Fruit fly (Drosophila melanogaster) whole organism, embryonic: Measurements from ENCODE around the gene CG1979.

Source experiments
- Atf-2 ChIP-seq: fragments of 200-800 bp; sonication (Bioruptor generic); optimal IDR thresholded peaks from 2 replicates; lab custom pipeline; 2016; ENCODE audit warnings: missing biosample characterization, missing genetic modification characterization
- CG10147 ChIP-seq: fragments of 200-800 bp; sonication (Bioruptor generic); optimal IDR thresholded peaks from 2 replicates; lab custom pipeline; 2019; ENCODE audit warnings: missing biosample characterization, mild to moderate bottlenecking, missing genetic modification characterization, moderate library complexity
- CG10959 ChIP-seq: fragments of 200-800 bp; sonication (Bioruptor generic); IDR thresholded peaks from 2 replicates; pipeline ENCODE4 v1.3.6; 2022; ENCODE audit warnings: missing biosample characterization, missing genetic modification characterization
- CG11456 ChIP-seq: fragments of 200-800 bp; sonication (Bioruptor generic); IDR thresholded peaks from 3 replicates; pipeline ENCODE4 v1.3.6; 2022; ENCODE audit warnings: missing biosample characterization, missing genetic modification characterization
- CG15011 ChIP-seq: fragments of 200-800 bp; sonication (Bioruptor generic); optimal IDR thresholded peaks from 3 replicates; lab custom pipeline; 2018; ENCODE audit warnings: missing biosample characterization, mild to moderate bottlenecking, missing genetic modification characterization
- CG15073 ChIP-seq: fragments of 200-800 bp; sonication (Bioruptor generic); optimal IDR thresholded peaks from 2 replicates; lab custom pipeline; 2016; ENCODE audit warnings: missing biosample characterization, missing genetic modification characterization
- CG1529 ChIP-seq: fragments of 200-800 bp; sonication (Bioruptor generic); optimal IDR thresholded peaks from 3 replicates; lab custom pipeline; 2018; ENCODE audit warnings: missing biosample characterization, missing genetic modification characterization
- CG16815 ChIP-seq: fragments of 200-800 bp; sonication (Bioruptor generic); optimal IDR thresholded peaks from 3 replicates; lab custom pipeline; 2017; ENCODE audit warnings: missing biosample characterization, mild to moderate bottlenecking, missing genetic modification characterization
- CG18476 ChIP-seq: fragments of 200-800 bp; sonication (Bioruptor generic); optimal IDR thresholded peaks from 2 replicates; lab custom pipeline; 2016; ENCODE audit warnings: missing biosample characterization, mild to moderate bottlenecking, missing genetic modification characterization
- CG30403 ChIP-seq: fragments of 200-800 bp; sonication (Bioruptor generic); optimal IDR thresholded peaks from 3 replicates; lab custom pipeline; 2016; ENCODE audit warnings: missing biosample characterization, missing genetic modification characterization
- CG3065 ChIP-seq: fragments of 200-800 bp; sonication (Bioruptor generic); optimal IDR thresholded peaks from 2 replicates; lab custom pipeline; 2016; ENCODE audit warnings: missing biosample characterization, missing genetic modification characterization
- CG33213 ChIP-seq: fragments of 200-800 bp; sonication (Bioruptor generic); optimal IDR thresholded peaks from 3 replicates; lab custom pipeline; 2016; ENCODE audit warnings: missing biosample characterization, missing genetic modification characterization
- CG3847 ChIP-seq: fragments of 200-800 bp; sonication (Bioruptor generic); IDR thresholded peaks from 2 replicates; pipeline ENCODE4 v1.3.6; 2022; ENCODE audit warnings: missing biosample characterization, missing genetic modification characterization
- CG5245 ChIP-seq: fragments of 200-800 bp; sonication (Bioruptor generic); optimal IDR thresholded peaks from 3 replicates; lab custom pipeline; 2016; ENCODE audit warnings: missing biosample characterization, missing genetic modification characterization
- CG5953 ChIP-seq: fragments of 200-800 bp; sonication (Bioruptor generic); IDR thresholded peaks from 2 replicates; pipeline ENCODE4 v1.3.6; 2022; ENCODE audit warnings: missing biosample characterization, missing genetic modification characterization
- CG6175 ChIP-seq: fragments of 200-800 bp; sonication (Bioruptor generic); IDR thresholded peaks from 3 replicates; pipeline ENCODE4 v1.3.6; 2022; ENCODE audit warnings: missing biosample characterization, missing genetic modification characterization
- CG6689 ChIP-seq: fragments of 200-800 bp; sonication (Bioruptor generic); IDR thresholded peaks from 2 replicates; pipeline ENCODE4 v1.3.6; 2022; ENCODE audit warnings: missing biosample characterization, missing genetic modification characterization
- CG6765 ChIP-seq: fragments of 200-800 bp; sonication (Bioruptor generic); optimal IDR thresholded peaks from 3 replicates; lab custom pipeline; 2017; ENCODE audit warnings: missing biosample characterization, mild to moderate bottlenecking, missing genetic modification characterization
- CG6813 ChIP-seq: fragments of 200-800 bp; sonication (Bioruptor generic); optimal IDR thresholded peaks from 2 replicates; lab custom pipeline; 2017; ENCODE audit warnings: missing biosample characterization, missing genetic modification characterization, mild to moderate bottlenecking, moderate library complexity, missing genetic modification reagents
- CG7839 ChIP-seq: fragments of 200-800 bp; sonication (Bioruptor generic); optimal IDR thresholded peaks from 3 replicates; lab custom pipeline; 2018; ENCODE audit warnings: missing biosample characterization, mild to moderate bottlenecking, missing genetic modification characterization, moderate library complexity
- CG7963 ChIP-seq: fragments of 200-800 bp; sonication (Bioruptor generic); IDR thresholded peaks from 3 replicates; pipeline ENCODE4 v1.3.6; 2022; ENCODE audit warnings: missing biosample characterization, missing genetic modification characterization; ENCODE audit not compliant: partially characterized antibody
- CG8359 ChIP-seq: fragments of 200-800 bp; sonication (Bioruptor generic); optimal IDR thresholded peaks from 2 replicates; lab custom pipeline; 2017; ENCODE audit warnings: missing biosample characterization, mild to moderate bottlenecking, missing genetic modification characterization, borderline replicate concordance
- CG8388 ChIP-seq: fragments of 200-800 bp; sonication (Bioruptor generic); optimal IDR thresholded peaks from 2 replicates; lab custom pipeline; 2019; ENCODE audit warnings: missing biosample characterization, mild to moderate bottlenecking, missing genetic modification characterization, moderate library complexity
- CG8924 ChIP-seq: fragments of 200-800 bp; optimal IDR thresholded peaks from 3 replicates; lab custom pipeline; 2019; ENCODE audit warnings: missing biosample characterization, mild to moderate bottlenecking, missing genetic modification characterization, moderate library complexity
- CG9932 ChIP-seq: fragments of 200-800 bp; sonication (Bioruptor generic); IDR thresholded peaks from 2 replicates; pipeline ENCODE4 v1.3.6; 2022; ENCODE audit warnings: missing biosample characterization, missing genetic modification characterization
- Dfd ChIP-seq, 2 experiments: fragments of >200 bp; optimal IDR thresholded peaks; 2 replicates each; lab custom pipeline; 2017; ENCODE audit warnings: missing biosample characterization in 2 of 2, missing genetic modification characterization in 2 of 2
- HLH3B ChIP-seq: fragments of 200-800 bp; sonication (Bioruptor generic); IDR thresholded peaks from 2 replicates; pipeline ENCODE4 v1.3.6; 2022; ENCODE audit warnings: missing biosample characterization, missing genetic modification characterization
- MESR4 ChIP-seq: fragments of 200-800 bp; sonication (Bioruptor generic); optimal IDR thresholded peaks from 2 replicates; lab custom pipeline; 2018; ENCODE audit warnings: missing biosample characterization, mild to moderate bottlenecking, missing genetic modification characterization, moderate library complexity
- Mad ChIP-seq: fragments of 200-800 bp; sonication (Bioruptor generic); optimal IDR thresholded peaks from 2 replicates; lab custom pipeline; 2016; ENCODE audit warnings: missing biosample characterization, missing genetic modification characterization
- Sin3A ChIP-seq: fragments of >200 bp; optimal IDR thresholded peaks from 2 replicates; lab custom pipeline; 2018
- ato ChIP-seq: fragments of 200-800 bp; sonication (Bioruptor generic); IDR thresholded peaks from 2 replicates; pipeline ENCODE4 v1.3.6; 2022; ENCODE audit warnings: missing biosample characterization, missing genetic modification characterization; ENCODE audit not compliant: partially characterized antibody
- chm ChIP-seq: fragments of 200-800 bp; sonication (Bioruptor generic); IDR thresholded peaks from 2 replicates; pipeline ENCODE4 v1.3.6; 2022; ENCODE audit warnings: missing biosample characterization, missing genetic modification characterization
- crc ChIP-seq: fragments of 200-800 bp; sonication (Bioruptor generic); optimal IDR thresholded peaks from 2 replicates; lab custom pipeline; 2016; ENCODE audit warnings: missing biosample characterization, missing genetic modification characterization
- disco-r ChIP-seq: fragments of 200-800 bp; sonication (Bioruptor generic); optimal IDR thresholded peaks from 2 replicates; lab custom pipeline; 2016; ENCODE audit warnings: missing biosample characterization, missing genetic modification characterization
- dm ChIP-seq: fragments of 200-800 bp; sonication (Bioruptor generic); optimal IDR thresholded peaks from 3 replicates; lab custom pipeline; 2016; ENCODE audit warnings: missing biosample characterization, missing genetic modification characterization
- emc ChIP-seq: fragments of 200-800 bp; sonication (Bioruptor generic); optimal IDR thresholded peaks from 2 replicates; lab custom pipeline; 2016; ENCODE audit warnings: missing biosample characterization, missing genetic modification characterization
- gsb ChIP-seq: fragments of 200-800 bp; sonication (Bioruptor generic); IDR thresholded peaks from 2 replicates; pipeline ENCODE4 v1.3.6; 2022; ENCODE audit warnings: missing biosample characterization, missing genetic modification characterization
- gt ChIP-seq: fragments of 200-800 bp; sonication (Bioruptor generic); IDR thresholded peaks from 2 replicates; pipeline ENCODE4 v1.3.6; 2022; ENCODE audit warnings: missing biosample characterization, missing genetic modification characterization
- hkb ChIP-seq, 2 experiments: fragments of 200-800 bp in 1 of 2; fragments of >200 bp in 1 of 2; sonication (Bioruptor generic) in 1 of 2; IDR thresholded peaks in 1 of 2; optimal IDR thresholded peaks in 1 of 2; 2 replicates each; pipeline versions ENCODE4 v1.3.6 to Lab custom; 2017 to 2022; ENCODE audit warnings: missing biosample characterization in 1 of 2, missing genetic modification characterization in 1 of 2
- kay ChIP-seq: fragments of 200-800 bp; sonication (Bioruptor generic); optimal IDR thresholded peaks from 2 replicates; lab custom pipeline; 2016; ENCODE audit warnings: missing biosample characterization, missing genetic modification characterization
- lmd ChIP-seq: fragments of 200-800 bp; sonication (Bioruptor generic); IDR thresholded peaks from 2 replicates; pipeline ENCODE4 v1.3.6; 2022; ENCODE audit warnings: missing biosample characterization, missing genetic modification characterization
- mam ChIP-seq: fragments of 200-800 bp; sonication (Bioruptor generic); optimal IDR thresholded peaks from 3 replicates; lab custom pipeline; 2016; ENCODE audit warnings: missing biosample characterization, missing genetic modification characterization
- mirr ChIP-seq: fragments of 200-800 bp; sonication (Bioruptor generic); optimal IDR thresholded peaks from 3 replicates; lab custom pipeline; 2018; ENCODE audit warnings: missing biosample characterization, mild to moderate bottlenecking, missing genetic modification characterization
- ro ChIP-seq: fragments of 200-800 bp; sonication (Bioruptor generic); IDR thresholded peaks from 2 replicates; pipeline ENCODE4 v1.3.6; 2022; ENCODE audit warnings: missing biosample characterization, missing genetic modification characterization
- sc ChIP-seq, 3 experiments: fragments of >200 bp in 2 of 3; fragments of 200-800 bp in 1 of 3; sonication (Bioruptor generic) in 1 of 3; optimal IDR thresholded peaks; 2 replicates in 2 of 3; 3 replicates in 1 of 3; lab custom pipeline; 2017; ENCODE audit warnings: mild to moderate bottlenecking in 1 of 3, missing biosample characterization in 1 of 3, missing genetic modification characterization in 1 of 3, missing genetic modification reagents in 1 of 3
- scrt ChIP-seq: fragments of 200-800 bp; sonication (Bioruptor generic); optimal IDR thresholded peaks from 2 replicates; lab custom pipeline; 2018; ENCODE audit warnings: missing biosample characterization, mild to moderate bottlenecking, missing genetic modification characterization, moderate library complexity
- slp2 ChIP-seq: fragments of 200-800 bp; sonication (Bioruptor generic); optimal IDR thresholded peaks from 2 replicates; lab custom pipeline; 2016; ENCODE audit warnings: missing biosample characterization, missing genetic modification characterization
- tap ChIP-seq: fragments of 200-800 bp; optimal IDR thresholded peaks from 3 replicates; lab custom pipeline; 2019; ENCODE audit warnings: missing biosample characterization, mild to moderate bottlenecking, missing genetic modification characterization, moderate library complexity
- tio ChIP-seq: fragments of 200-800 bp; sonication (Bioruptor generic); optimal IDR thresholded peaks from 2 replicates; lab custom pipeline; 2017; ENCODE audit warnings: missing biosample characterization, missing genetic modification characterization, inconsistent platforms
- usp ChIP-seq: fragments of >200 bp; optimal IDR thresholded peaks from 2 replicates; lab custom pipeline; 2017; ENCODE audit warnings: missing biosample characterization, missing genetic modification characterization
- wek ChIP-seq: fragments of 200-800 bp; sonication (Bioruptor generic); optimal IDR thresholded peaks from 3 replicates; lab custom pipeline; 2018; ENCODE audit warnings: missing biosample characterization, mild to moderate bottlenecking, missing genetic modification characterization, moderate library complexity

Gene CG1979

dm6 chr3R:7075712-7076183 lies 21.4 kb downstream of the CG1979 start (continued):
- TF ChIP-seq CG6813 (GFP tag; lab: Kevin White, UChicago) (peak; percentile 87), tap (peak; percentile 90), Atf-2 (GFP tag; lab: Kevin White, UChicago) (peak; percentile 86), kay (GFP tag; lab: Kevin White, UChicago) (peak; percentile 71), lmd (no peak), CG16815 (GFP tag; lab: Kevin White, UChicago) (peak; percentile 78), dm (peak; percentile 82), CG8359 (peak; percentile 84), sc (optimal IDR thresholded peaks at IDR 0.05; lab: Kevin White, UChicago) (no peak), sc (GFP tag; optimal IDR thresholded peaks at IDR 0.05; lab: Kevin White, UChicago) (peak; percentile 81), CG18476 (peak; percentile 89), ro (GFP tag; lab: Robert Waterston, UW) (no peak), usp (no peak), mam (GFP tag; lab: Kevin White, UChicago) (peak; percentile 95), CG8924 (tag; lab: Kevin White, UChicago) (peak; percentile 91), CG7963 (GFP tag; lab: Robert Waterston, UW) (no peak), slp2 (peak; percentile 91), scrt (GFP tag; lab: Kevin White, UChicago) (peak; percentile 83), CG3847 (GFP tag; lab: Robert Waterston, UW) (no peak), HLH3B (no peak), MESR4 (GFP tag; lab: Kevin White, UChicago) (peak; percentile 0), gt (GFP tag; lab: Robert Waterston, UW) (no peak), wek (GFP tag; lab: Kevin White, UChicago) (peak; percentile 22), CG5953 (no peak), tio (peak; percentile 85), CG10959 (GFP tag; lab: Robert Waterston, UW) (no peak), gsb (GFP tag; lab: Robert Waterston, UW) (no peak), emc (peak; percentile 75), chm (GFP tag; lab: Robert Waterston, UW) (no peak), CG7839 (tag; lab: Kevin White, UChicago) (peak; percentile 93), mirr (GFP tag; lab: Kevin White, UChicago) (peak; percentile 33), CG15011 (peak; percentile 86), CG5245 (GFP tag; lab: Kevin White, UChicago) (peak; percentile 91), Dfd (GFP tag; optimal IDR thresholded peaks at IDR 0.05; lab: Kevin White, UChicago) (no peak), disco-r (GFP tag; lab: Kevin White, UChicago) (peak; percentile 58), CG6689 (GFP tag; lab: Robert Waterston, UW) (no peak), CG30403 (GFP tag; lab: Kevin White, UChicago) (peak; percentile 91), hkb (optimal IDR thresholded peaks at IDR 0.05; lab: Kevin White, UChicago) (no peak), hkb (GFP tag; IDR thresholded peaks at IDR 0.05; lab: Robert Waterston, UW) (no peak), CG3065 (GFP tag; lab: Kevin White, UChicago) (peak; percentile 42), CG15073 (GFP tag; lab: Kevin White, UChicago) (peak; percentile 34), CG10147 (peak; percentile 92), CG9932 (GFP tag; lab: Robert Waterston, UW) (no peak), CG11456 (GFP tag; lab: Robert Waterston, UW) (no peak), CG6175 (GFP tag; lab: Robert Waterston, UW) (no peak), CG6765 (GFP tag; lab: Kevin White, UChicago) (peak; percentile 73), CG33213 (GFP tag; lab: Kevin White, UChicago) (peak; percentile 89), ato (GFP tag; lab: Robert Waterston, UW) (no peak), CG8388 (GFP tag; lab: Kevin White, UChicago) (peak; percentile 84), Mad (peak; percentile 86), crc (GFP tag; lab: Kevin White, UChicago) (peak; percentile 74), CG1529 (GFP tag; lab: Kevin White, UChicago) (peak; percentile 66), Sin3A (lab: Kevin White, UChicago) (no peak)
